Worm (Caenorhabditis elegans) whole organism, early embryonic: ENCODE data around the gene sss-1.

ENCODE experiments used
- aly-1 ChIP-seq: sonication (generic microtip); optimal IDR thresholded peaks from 2 replicates; lab custom pipeline; 2016; ENCODE audit warnings: missing genetic modification characterization, missing compliant biosample characterization
- ama-1 ChIP-seq: fragments of 150-350 bp; optimal IDR thresholded peaks from 2 replicates; lab custom pipeline; 2014
- flt-1 ChIP-seq: fragments of 200-800 bp; sonication (Bioruptor generic); IDR thresholded peaks from 2 replicates; pipeline ENCODE4 v1.3.6; 2022; ENCODE audit warnings: missing genetic modification characterization, missing compliant biosample characterization

ce11 chrIV:9846574-9846973, 47.0 kb downstream of the sss-1 start, which contains the start of gene K07F5.6:
- TF ChIP-seq aly-1 (tag; lab: Kevin White, UChicago) (no peak), flt-1 (GFP tag; lab: Robert Waterston, UW) (no peak), ama-1 (no peak)
